Fruit fly (Drosophila melanogaster) whole organism: ENCODE measurements around the gene CG43996.

ENCODE experiments used
- CG8478 ChIP-seq: fragments of >200 bp; optimal IDR thresholded peaks from 2 replicates; lab custom pipeline; 2018; ENCODE audit warnings: inconsistent platforms
- Dll ChIP-seq: fragments of >200 bp; optimal IDR thresholded peaks from 2 replicates; lab custom pipeline; 2017
- EcR ChIP-seq, 2 experiments: fragments of >200 bp; optimal IDR thresholded peaks; 2 replicates each; lab custom pipeline; 2017; ENCODE audit warnings: missing biosample characterization in 2 of 2, missing genetic modification characterization in 2 of 2, missing genetic modification reagents in 2 of 2
- pan ChIP-seq: fragments of >200 bp; optimal IDR thresholded peaks from 2 replicates; lab custom pipeline; 2017
- psq ChIP-seq: fragments of >200 bp; optimal IDR thresholded peaks from 2 replicates; lab custom pipeline; 2017
- usp ChIP-seq: fragments of >200 bp; optimal IDR thresholded peaks from 2 replicates; lab custom pipeline; 2017; ENCODE audit warnings: missing biosample characterization, missing genetic modification characterization, mixed read lengths

dm6 chrX:17023199-17023598 is 1.1 kb downstream of the CG43996 start, which contains the start of gene CG43997:
- TF ChIP-seq usp (GFP tag; lab: Kevin White, UChicago) (no peak), pan (no peak), EcR (GFP tag; optimal IDR thresholded peaks at IDR 0.05; lab: Kevin White, UChicago) (no peak), CG8478 (lab: Kevin White, UChicago) (no peak), psq (lab: Kevin White, UChicago) (no peak), Dll (lab: Kevin White, UChicago) (no peak)
